Fruit fly (Drosophila melanogaster) whole organism, embryonic: ENCODE data around the gene Atac2.

Experiments
- Abd-B ChIP-seq: fragments of 200-800 bp; sonication (Bioruptor generic); optimal IDR thresholded peaks from 2 replicates; lab custom pipeline; 2018; ENCODE audit warnings: missing biosample characterization, mild to moderate bottlenecking, missing genetic modification characterization, moderate library complexity
- Aef1 ChIP-seq: fragments of 200-800 bp; sonication (Bioruptor generic); IDR thresholded peaks from 3 replicates; pipeline ENCODE4 v1.3.6; 2022; ENCODE audit warnings: missing biosample characterization, missing genetic modification characterization
- B-H2 ChIP-seq: fragments of 200-800 bp; sonication (Bioruptor generic); optimal IDR thresholded peaks from 2 replicates; lab custom pipeline; 2018; ENCODE audit warnings: missing biosample characterization, mild to moderate bottlenecking, missing genetic modification characterization
- CG10147 ChIP-seq: fragments of 200-800 bp; sonication (Bioruptor generic); optimal IDR thresholded peaks from 2 replicates; lab custom pipeline; 2019; ENCODE audit warnings: missing biosample characterization, mild to moderate bottlenecking, missing genetic modification characterization, moderate library complexity
- CG1024 ChIP-seq: fragments of 200-800 bp; sonication (Bioruptor generic); IDR thresholded peaks from 2 replicates; pipeline ENCODE4 v1.3.6; 2022; ENCODE audit warnings: missing biosample characterization, missing genetic modification characterization
- CG10959 ChIP-seq: fragments of 200-800 bp; sonication (Bioruptor generic); IDR thresholded peaks from 2 replicates; pipeline ENCODE4 v1.3.6; 2022; ENCODE audit warnings: missing biosample characterization, missing genetic modification characterization
- CG11723 ChIP-seq: fragments of 200-800 bp; sonication (Bioruptor generic); optimal IDR thresholded peaks from 2 replicates; lab custom pipeline; 2017; ENCODE audit warnings: missing biosample characterization, mild to moderate bottlenecking, missing genetic modification characterization
- CG12071 ChIP-seq: fragments of 200-800 bp; sonication (Bioruptor generic); optimal IDR thresholded peaks from 3 replicates; lab custom pipeline; 2018; ENCODE audit warnings: missing biosample characterization, mild to moderate bottlenecking, missing genetic modification characterization
- CG12299 ChIP-seq: fragments of 200-800 bp; sonication (Bioruptor generic); optimal IDR thresholded peaks from 2 replicates; lab custom pipeline; 2018; ENCODE audit warnings: missing biosample characterization, mild to moderate bottlenecking, missing genetic modification characterization
- CG13123 ChIP-seq: fragments of 200-800 bp; sonication (Bioruptor generic); optimal IDR thresholded peaks from 2 replicates; lab custom pipeline; 2016; ENCODE audit warnings: missing biosample characterization, missing genetic modification characterization
- CG13296 ChIP-seq: fragments of 200-800 bp; sonication (Bioruptor generic); optimal IDR thresholded peaks from 3 replicates; lab custom pipeline; 2018; ENCODE audit warnings: missing biosample characterization, mild to moderate bottlenecking, missing genetic modification characterization
- CG1529 ChIP-seq: fragments of 200-800 bp; sonication (Bioruptor generic); optimal IDR thresholded peaks from 3 replicates; lab custom pipeline; 2018; ENCODE audit warnings: missing biosample characterization, missing genetic modification characterization
- CG15514 ChIP-seq: fragments of 200-800 bp; sonication (Bioruptor generic); optimal IDR thresholded peaks from 3 replicates; lab custom pipeline; 2017; ENCODE audit warnings: missing biosample characterization, missing genetic modification characterization, mild to moderate bottlenecking, moderate library complexity, missing genetic modification reagents
- CG16815 ChIP-seq: fragments of 200-800 bp; sonication (Bioruptor generic); optimal IDR thresholded peaks from 3 replicates; lab custom pipeline; 2017; ENCODE audit warnings: missing biosample characterization, mild to moderate bottlenecking, missing genetic modification characterization
- CG17361 ChIP-seq: fragments of 200-800 bp; sonication (Bioruptor generic); IDR thresholded peaks from 3 replicates; pipeline ENCODE4 v1.3.6; 2022; ENCODE audit warnings: missing biosample characterization, missing genetic modification characterization
- CG17829 ChIP-seq: fragments of 200-800 bp; optimal IDR thresholded peaks from 2 replicates; lab custom pipeline; 2019; ENCODE audit warnings: missing biosample characterization, mild to moderate bottlenecking, missing genetic modification characterization, moderate library complexity
- CG30403 ChIP-seq: fragments of 200-800 bp; sonication (Bioruptor generic); optimal IDR thresholded peaks from 3 replicates; lab custom pipeline; 2016; ENCODE audit warnings: missing biosample characterization, missing genetic modification characterization
- CG31365 ChIP-seq: fragments of 200-800 bp; sonication (Bioruptor generic); optimal IDR thresholded peaks from 2 replicates; lab custom pipeline; 2018; ENCODE audit warnings: missing biosample characterization, mild to moderate bottlenecking, missing genetic modification characterization
- CG32532 ChIP-seq: fragments of 200-800 bp; sonication (Bioruptor generic); IDR thresholded peaks from 2 replicates; pipeline ENCODE4 v1.3.6; 2022; ENCODE audit warnings: missing biosample characterization, missing genetic modification characterization
- CG32767 ChIP-seq: fragments of 200-800 bp; sonication (Bioruptor generic); IDR thresholded peaks from 2 replicates; pipeline ENCODE4 v1.3.6; 2022; ENCODE audit warnings: missing biosample characterization, missing genetic modification characterization
- CG33213 ChIP-seq: fragments of 200-800 bp; sonication (Bioruptor generic); optimal IDR thresholded peaks from 3 replicates; lab custom pipeline; 2016; ENCODE audit warnings: missing biosample characterization, missing genetic modification characterization
- CG3407 ChIP-seq: fragments of 200-800 bp; sonication (Bioruptor generic); optimal IDR thresholded peaks from 2 replicates; lab custom pipeline; 2018; ENCODE audit warnings: missing biosample characterization, mild to moderate bottlenecking, missing genetic modification characterization
- CG6654 ChIP-seq: fragments of 200-800 bp; sonication (Bioruptor generic); optimal IDR thresholded peaks from 2 replicates; lab custom pipeline; 2017; ENCODE audit warnings: missing biosample characterization, mild to moderate bottlenecking, missing genetic modification characterization
- CG6689 ChIP-seq: fragments of 200-800 bp; sonication (Bioruptor generic); IDR thresholded peaks from 2 replicates; pipeline ENCODE4 v1.3.6; 2022; ENCODE audit warnings: missing biosample characterization, missing genetic modification characterization
- CG6765 ChIP-seq: fragments of 200-800 bp; sonication (Bioruptor generic); optimal IDR thresholded peaks from 3 replicates; lab custom pipeline; 2017; ENCODE audit warnings: missing biosample characterization, mild to moderate bottlenecking, missing genetic modification characterization
- CG7357 ChIP-seq: fragments of 200-800 bp; sonication (Bioruptor generic); IDR thresholded peaks from 3 replicates; pipeline ENCODE4 v1.3.6; 2022; ENCODE audit warnings: missing biosample characterization, missing genetic modification characterization
- Dbx ChIP-seq: fragments of 200-800 bp; sonication (Bioruptor generic); IDR thresholded peaks from 3 replicates; pipeline ENCODE4 v1.3.6; 2022; ENCODE audit warnings: missing biosample characterization, missing genetic modification characterization
- Dip2 ChIP-seq: fragments of 200-800 bp; sonication (Bioruptor generic); IDR thresholded peaks from 2 replicates; pipeline ENCODE4 v1.3.6; 2022; ENCODE audit warnings: missing biosample characterization, missing genetic modification characterization
- E2f2 ChIP-seq: fragments of 200-800 bp; sonication (Bioruptor generic); IDR thresholded peaks from 2 replicates; pipeline ENCODE4 v1.3.6; 2022; ENCODE audit warnings: missing biosample characterization, missing genetic modification characterization
- Hand ChIP-seq: fragments of 200-800 bp; sonication (Bioruptor generic); optimal IDR thresholded peaks from 2 replicates; lab custom pipeline; 2017; ENCODE audit warnings: mild to moderate bottlenecking, missing biosample characterization, missing genetic modification reagents, missing genetic modification characterization
- HmgD ChIP-seq: fragments of 200-800 bp; sonication (Bioruptor generic); optimal IDR thresholded peaks from 3 replicates; lab custom pipeline; 2016; ENCODE audit warnings: missing biosample characterization, missing genetic modification characterization
- HmgZ ChIP-seq: fragments of 200-800 bp; sonication (Bioruptor generic); optimal IDR thresholded peaks from 2 replicates; lab custom pipeline; 2018; ENCODE audit warnings: missing biosample characterization, mild to moderate bottlenecking, missing genetic modification characterization
- Hmr ChIP-seq: fragments of 200-800 bp; sonication (Bioruptor generic); optimal IDR thresholded peaks from 3 replicates; lab custom pipeline; 2017; ENCODE audit warnings: mild to moderate bottlenecking, missing biosample characterization, missing genetic modification reagents, missing genetic modification characterization
- NFAT ChIP-seq: fragments of 200-800 bp; sonication (Bioruptor generic); IDR thresholded peaks from 2 replicates; pipeline ENCODE4 v1.3.6; 2022; ENCODE audit warnings: missing biosample characterization, missing genetic modification characterization
- Optix ChIP-seq: fragments of 200-800 bp; sonication (Bioruptor generic); IDR thresholded peaks from 3 replicates; pipeline ENCODE4 v1.3.6; 2022; ENCODE audit warnings: missing biosample characterization, missing genetic modification characterization
- ab ChIP-seq: fragments of 200-800 bp; sonication (Bioruptor generic); optimal IDR thresholded peaks from 2 replicates; lab custom pipeline; 2016; ENCODE audit warnings: missing biosample characterization, missing genetic modification characterization
- aop ChIP-seq: fragments of 200-800 bp; sonication (Bioruptor generic); IDR thresholded peaks from 2 replicates; pipeline ENCODE4 v1.3.6; 2022; ENCODE audit warnings: missing biosample characterization, missing genetic modification characterization
- cato ChIP-seq: fragments of 200-800 bp; sonication (Bioruptor generic); optimal IDR thresholded peaks from 2 replicates; lab custom pipeline; 2016; ENCODE audit warnings: missing biosample characterization, missing genetic modification characterization, borderline replicate concordance
- dan ChIP-seq: fragments of 200-800 bp; sonication (Bioruptor generic); IDR thresholded peaks from 2 replicates; pipeline ENCODE4 v1.3.6; 2022; ENCODE audit warnings: missing biosample characterization, missing genetic modification characterization
- danr ChIP-seq: fragments of 200-800 bp; sonication (Bioruptor generic); IDR thresholded peaks from 2 replicates; pipeline ENCODE4 v1.3.6; 2022; ENCODE audit warnings: missing biosample characterization, missing genetic modification characterization
- dmrt11E ChIP-seq: fragments of 200-800 bp; sonication (Bioruptor generic); optimal IDR thresholded peaks from 3 replicates; lab custom pipeline; 2018; ENCODE audit warnings: missing biosample characterization, mild to moderate bottlenecking, missing genetic modification characterization, moderate library complexity
- fd3F ChIP-seq: fragments of 200-800 bp; sonication (Bioruptor generic); optimal IDR thresholded peaks from 2 replicates; lab custom pipeline; 2018; ENCODE audit warnings: missing biosample characterization, mild to moderate bottlenecking, missing genetic modification characterization, moderate library complexity
- her ChIP-seq: fragments of 200-800 bp; sonication (Bioruptor generic); optimal IDR thresholded peaks from 2 replicates; lab custom pipeline; 2016; ENCODE audit warnings: missing biosample characterization, missing genetic modification characterization
- kah ChIP-seq: fragments of 200-800 bp; sonication (Bioruptor generic); optimal IDR thresholded peaks from 2 replicates; lab custom pipeline; 2018; ENCODE audit warnings: missing biosample characterization, mild to moderate bottlenecking, missing genetic modification characterization
- luna ChIP-seq: fragments of 200-800 bp; sonication (Bioruptor generic); optimal IDR thresholded peaks from 2 replicates; lab custom pipeline; 2016; ENCODE audit warnings: missing biosample characterization, missing genetic modification characterization
- onecut ChIP-seq: fragments of 200-800 bp; sonication (Bioruptor generic); IDR thresholded peaks from 2 replicates; pipeline ENCODE4 v1.3.6; 2022; ENCODE audit warnings: missing biosample characterization, missing genetic modification characterization
- org-1 ChIP-seq: fragments of 200-800 bp; sonication (Bioruptor generic); optimal IDR thresholded peaks from 2 replicates; lab custom pipeline; 2017; ENCODE audit warnings: missing biosample characterization, missing genetic modification characterization
- pros ChIP-seq: fragments of 200-800 bp; sonication (Bioruptor generic); optimal IDR thresholded peaks from 3 replicates; lab custom pipeline; 2019; ENCODE audit warnings: missing biosample characterization, mild to moderate bottlenecking, missing genetic modification characterization, moderate library complexity
- psq ChIP-seq: fragments of 200-800 bp; sonication (Bioruptor generic); optimal IDR thresholded peaks from 2 replicates; lab custom pipeline; 2017; ENCODE audit warnings: missing biosample characterization, missing genetic modification characterization
- so ChIP-seq: fragments of 200-800 bp; sonication (Bioruptor generic); IDR thresholded peaks from 3 replicates; pipeline ENCODE4 v1.3.6; 2022; ENCODE audit warnings: missing biosample characterization, missing genetic modification characterization
- trem ChIP-seq: fragments of 200-800 bp; optimal IDR thresholded peaks from 3 replicates; lab custom pipeline; 2019; ENCODE audit warnings: missing biosample characterization, mild to moderate bottlenecking, missing genetic modification characterization, moderate library complexity
- zen2 ChIP-seq: fragments of 200-800 bp; sonication (Bioruptor generic); IDR thresholded peaks from 3 replicates; pipeline ENCODE4 v1.3.6; 2022; ENCODE audit warnings: missing biosample characterization, missing genetic modification characterization; ENCODE audit not compliant: partially characterized antibody

Atac2 gene

DNA sequence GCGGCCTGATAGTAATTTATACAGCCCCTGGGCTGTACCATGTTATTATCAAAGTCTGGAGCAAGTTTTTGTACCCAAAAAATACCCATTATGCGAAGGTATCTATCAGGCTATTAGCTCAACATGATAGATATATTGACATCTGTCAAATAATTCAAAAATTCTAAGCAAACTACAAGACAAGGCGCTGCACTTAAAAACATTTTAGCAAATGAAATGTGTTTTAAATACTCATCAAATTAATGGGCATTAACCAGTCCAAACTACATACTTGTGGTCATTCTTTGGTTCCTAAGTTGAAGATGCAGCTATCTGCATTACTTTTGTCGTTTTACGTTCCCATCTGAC, 41.3 kb upstream of the Atac2 start (continued):
- TF ChIP-seq CG3407 (peak; percentile 41), CG30403 (GFP tag; lab: Kevin White, UChicago) (peak; percentile 65), CG12299 (tag; lab: Kevin White, UChicago) (no peak), CG12071 (GFP tag; lab: Kevin White, UChicago) (peak; percentile 51), CG15514 (no peak), fd3F (GFP tag; lab: Kevin White, UChicago) (no peak), her (GFP tag; lab: Kevin White, UChicago) (peak; percentile 39), CG7357 (GFP tag; lab: Robert Waterston, UW) (peak; percentile 36; the same call in 1 of the 3 replicates), Dbx (GFP tag; lab: Robert Waterston, UW) (no peak), luna (GFP tag; lab: Kevin White, UChicago) (no peak), NFAT (GFP tag; lab: Robert Waterston, UW) (0 out of 2 replicates have a peak, but pooled peaks have one; percentile 38), CG16815 (no peak), aop (no peak), CG1024 (GFP tag; lab: Robert Waterston, UW) (peak; percentile 52; the same call in 1 of the 2 replicates), CG6654 (peak; percentile 61), CG17829 (peak; percentile 86), pros (no peak), B-H2 (GFP tag; lab: Kevin White, UChicago) (no peak), Optix (GFP tag; lab: Robert Waterston, UW) (peak; percentile 50; the same call in 2 of the 3 replicates), CG11723 (GFP tag; lab: Kevin White, UChicago) (peak; percentile 30), Dip2 (GFP tag; lab: Robert Waterston, UW) (no peak), CG13123 (GFP tag; lab: Kevin White, UChicago) (peak; percentile 24), CG31365 (tag; lab: Kevin White, UChicago) (peak; percentile 20), CG13296 (no peak), Abd-B (GFP tag; lab: Kevin White, UChicago) (peak; percentile 70), dmrt11E (tag; lab: Kevin White, UChicago) (peak; percentile 70), so (GFP tag; lab: Robert Waterston, UW) (0 out of 3 replicates have a peak, but pooled peaks have one; percentile 16), dan (GFP tag; lab: Robert Waterston, UW) (peak; percentile 54; the same call in 1 of the 2 replicates), CG32767 (GFP tag; lab: Robert Waterston, UW) (0 out of 2 replicates have a peak, but pooled peaks have one; percentile 48), CG17361 (peak; percentile 86), HmgD (no peak), CG33213 (GFP tag; lab: Kevin White, UChicago) (peak; percentile 77), onecut (peak; percentile 34), kah (peak; percentile 23), E2f2 (GFP tag; lab: Robert Waterston, UW) (no peak), org-1 (GFP tag; lab: Kevin White, UChicago) (peak; percentile 15), trem (tag; lab: Kevin White, UChicago) (peak; percentile 57), Hand (GFP tag; lab: Kevin White, UChicago) (no peak), CG10147 (GFP tag; lab: Kevin White, UChicago) (peak; percentile 56), CG10959 (GFP tag; lab: Robert Waterston, UW) (peak; percentile 68), CG6689 (GFP tag; lab: Robert Waterston, UW) (peak; percentile 84), danr (GFP tag; lab: Robert Waterston, UW) (no peak; the same call in 1 of the 2 replicates), CG32532 (peak; percentile 63), Aef1 (GFP tag; lab: Robert Waterston, UW) (no peak), Hmr (GFP tag; lab: Kevin White, UChicago) (no peak), CG1529 (GFP tag; lab: Kevin White, UChicago) (no peak), CG6765 (no peak), cato (GFP tag; lab: Kevin White, UChicago) (no peak), HmgZ (tag; lab: Kevin White, UChicago) (no peak), zen2 (no peak), psq (GFP tag; lab: Kevin White, UChicago) (peak; percentile 15), ab (GFP tag; lab: Kevin White, UChicago) (no peak)
